Worm (Caenorhabditis elegans): Measurements from ENCODE around the gene pes-10.

The pes-10 gene

ce11 chrII:12813253-12813652 lies 34.4 kb downstream of the pes-10 start:
- no peak for TF ChIP-seq drap-1 (GFP tag; optimal IDR thresholded peaks at IDR 0.05)
- TF ChIP-seq cnd-1 (tag; optimal IDR thresholded peaks at IDR 0.05), result no peak
- TF ChIP-seq unc-62 (GFP tag; optimal IDR thresholded peaks at IDR 0.05), result no peak
- no peak for TF ChIP-seq ceh-43 (GFP tag; optimal IDR thresholded peaks at IDR 0.05)
- no peak for TF ChIP-seq sem-2 (GFP tag; optimal IDR thresholded peaks at IDR 0.05)
- no peak for TF ChIP-seq M03D4.4 (tag; optimal IDR thresholded peaks at IDR 0.05)
- TF ChIP-seq ceh-39 (tag; optimal IDR thresholded peaks at IDR 0.05), result no peak
- TF ChIP-seq flh-1 (GFP tag; optimal IDR thresholded peaks at IDR 0.05), result no peak
- TF ChIP-seq nhr-28 (tag; optimal IDR thresholded peaks at IDR 0.05), result no peak
- no peak for TF ChIP-seq bed-3 (GFP tag; optimal IDR thresholded peaks at IDR 0.05)
- TF ChIP-seq pha-4 (tag; optimal IDR thresholded peaks at IDR 0.05), result no peak
- no peak for TF ChIP-seq nhr-76 (tag; optimal IDR thresholded peaks at IDR 0.05)

ce11 chrII:12810709-12811108 lies 36.9 kb downstream of the pes-10 start, which contains the start of gene Y46G5A.20:
Y46G5A.20 (plus strand) TSS chrII:12811009.
- TF ChIP-seq mab-5 (tag; optimal IDR thresholded peaks at IDR 0.05) (no peak), sem-2 (GFP tag; optimal IDR thresholded peaks at IDR 0.05) (no peak), lsy-2 (tag; optimal IDR thresholded peaks at IDR 0.05) (no peak), unc-39 (tag; optimal IDR thresholded peaks at IDR 0.05) (no peak)

ce11 chrII:12809725-12810124 lies 37.9 kb downstream of the pes-10 start:
- TF ChIP-seq flh-1 (GFP tag; optimal IDR thresholded peaks at IDR 0.05), result no peak
- TF ChIP-seq sem-2 (GFP tag; optimal IDR thresholded peaks at IDR 0.05), result no peak
- no peak for TF ChIP-seq drap-1 (GFP tag; optimal IDR thresholded peaks at IDR 0.05)
- no peak for TF ChIP-seq lin-32 (GFP tag; optimal IDR thresholded peaks at IDR 0.05)
- no peak for TF ChIP-seq tbx-8 (GFP tag; optimal IDR thresholded peaks at IDR 0.05)
- TF ChIP-seq snpc-4 (tag; optimal IDR thresholded peaks at IDR 0.05), result no peak
- TF ChIP-seq unc-62 (GFP tag; optimal IDR thresholded peaks at IDR 0.05), result no peak

ce11 chrII:12808746-12809145 lies 38.9 kb downstream of the pes-10 start:
- no peak for TF ChIP-seq drap-1 (GFP tag; optimal IDR thresholded peaks at IDR 0.05)
- TF ChIP-seq ces-1 (GFP tag; optimal IDR thresholded peaks at IDR 0.05), result no peak
- no peak for TF ChIP-seq ceh-83 (GFP tag; optimal IDR thresholded peaks at IDR 0.05)
- no peak for TF ChIP-seq unc-120 (tag; optimal IDR thresholded peaks at IDR 0.05; ENCODE audit: poor library complexity, severe bottlenecking)
- TF ChIP-seq lin-32 (GFP tag; optimal IDR thresholded peaks at IDR 0.05), result no peak
- no peak for TF ChIP-seq ceh-39 (tag; optimal IDR thresholded peaks at IDR 0.05)
- TF ChIP-seq ceh-43 (GFP tag; optimal IDR thresholded peaks at IDR 0.05), result no peak
- no peak for TF ChIP-seq elt-1 (tag; optimal IDR thresholded peaks at IDR 0.05; ENCODE audit: borderline replicate concordance, insufficient read depth)
- TF ChIP-seq nhr-76 (tag; optimal IDR thresholded peaks at IDR 0.05), result no peak
- TF ChIP-seq pha-4 (tag; optimal IDR thresholded peaks at IDR 0.05), result no peak
- no peak for TF ChIP-seq M03D4.4 (tag; optimal IDR thresholded peaks at IDR 0.05)

- TF ChIP-seq mep-1 (tag; optimal IDR thresholded peaks at IDR 0.05), result no peak
Observed at ce11 chrII:12806602-12807182, 40.9 kb downstream of the pes-10 start, which contains the start of gene spds-1. spds-1 (plus strand) TSS chrII:12806899.

ce11 chrII:12805765-12806384 lies 41.8 kb downstream of the pes-10 start:
- TF ChIP-seq cnd-1 (tag; optimal IDR thresholded peaks at IDR 0.05) (peak; percentile 68), elt-1 (tag; optimal IDR thresholded peaks at IDR 0.05; ENCODE audit: borderline replicate concordance, insufficient read depth) (no peak), elt-3 (tag; optimal IDR thresholded peaks at IDR 0.05) (no peak), zip-8 (tag; optimal IDR thresholded peaks at IDR 0.05) (peak; percentile 63), nhr-12 (tag; optimal IDR thresholded peaks at IDR 0.05) (no peak), nhr-2 (tag; optimal IDR thresholded peaks at IDR 0.05) (no peak), flh-1 (GFP tag; optimal IDR thresholded peaks at IDR 0.05) (no peak), nhr-76 (tag; optimal IDR thresholded peaks at IDR 0.05) (no peak), hlh-1 (tag; optimal IDR thresholded peaks at IDR 0.05) (no peak), nhr-237 (tag; optimal IDR thresholded peaks at IDR 0.05) (no peak), ceh-83 (GFP tag; optimal IDR thresholded peaks at IDR 0.05) (no peak), M03D4.4 (tag; optimal IDR thresholded peaks at IDR 0.05) (no peak), blmp-1 (tag; optimal IDR thresholded peaks at IDR 0.05) (no peak), ztf-11 (tag; optimal IDR thresholded peaks at IDR 0.05) (no peak), snpc-4 (tag; optimal IDR thresholded peaks at IDR 0.05) (no peak), unc-62 (GFP tag; optimal IDR thresholded peaks at IDR 0.05) (peak; percentile 23), sptf-1 (tag; optimal IDR thresholded peaks at IDR 0.05) (peak; percentile 15), unc-39 (tag; optimal IDR thresholded peaks at IDR 0.05) (no peak), mab-5 (tag; optimal IDR thresholded peaks at IDR 0.05) (no peak), lsy-2 (tag; optimal IDR thresholded peaks at IDR 0.05) (no peak), mls-2 (tag; optimal IDR thresholded peaks at IDR 0.05) (no peak), tbx-8 (GFP tag; optimal IDR thresholded peaks at IDR 0.05) (no peak), ham-2 (GFP tag; optimal IDR thresholded peaks at IDR 0.05) (no peak), ces-1 (GFP tag; optimal IDR thresholded peaks at IDR 0.05) (peak; percentile 4), bed-3 (GFP tag; optimal IDR thresholded peaks at IDR 0.05) (no peak), lin-13 (tag; optimal IDR thresholded peaks at IDR 0.05) (no peak)

All from whole organism, mixed stage, embryonic.